Fruit fly (Drosophila melanogaster) whole organism, embryonic: Measurements from ENCODE around the gene Kdm5.

Experiments
- Abd-B ChIP-seq: fragments of 200-800 bp; sonication (Bioruptor generic); optimal IDR thresholded peaks from 2 replicates; lab custom pipeline; 2018; ENCODE audit warnings: missing biosample characterization, mild to moderate bottlenecking, missing genetic modification characterization, moderate library complexity
- Atf-2 ChIP-seq: fragments of 200-800 bp; sonication (Bioruptor generic); optimal IDR thresholded peaks from 2 replicates; lab custom pipeline; 2016; ENCODE audit warnings: missing biosample characterization, missing genetic modification characterization
- B-H2 ChIP-seq: fragments of 200-800 bp; sonication (Bioruptor generic); optimal IDR thresholded peaks from 2 replicates; lab custom pipeline; 2018; ENCODE audit warnings: missing biosample characterization, mild to moderate bottlenecking, missing genetic modification characterization
- CG10565 ChIP-seq: fragments of 200-800 bp; sonication (Bioruptor generic); optimal IDR thresholded peaks from 3 replicates; lab custom pipeline; 2016; ENCODE audit warnings: missing biosample characterization, mild to moderate bottlenecking, missing genetic modification characterization
- CG11695 ChIP-seq: fragments of 200-800 bp; sonication (Bioruptor generic); IDR thresholded peaks from 3 replicates; pipeline ENCODE4 v1.3.6; 2022; ENCODE audit warnings: missing biosample characterization, missing genetic modification characterization
- CG12104 ChIP-seq: fragments of 200-800 bp; sonication (Bioruptor generic); optimal IDR thresholded peaks from 3 replicates; lab custom pipeline; 2016; ENCODE audit warnings: missing biosample characterization, missing genetic modification characterization
- CG12219 ChIP-seq: fragments of 200-800 bp; sonication (Bioruptor generic); optimal IDR thresholded peaks from 3 replicates; lab custom pipeline; 2018; ENCODE audit warnings: missing biosample characterization, mild to moderate bottlenecking, missing genetic modification characterization
- CG1233 ChIP-seq: fragments of 200-800 bp; sonication (Bioruptor generic); optimal IDR thresholded peaks from 4 replicates; lab custom pipeline; 2018; ENCODE audit warnings: missing biosample characterization, mild to moderate bottlenecking, missing genetic modification characterization
- CG12769 ChIP-seq: fragments of 200-800 bp; sonication (Bioruptor generic); optimal IDR thresholded peaks from 2 replicates; lab custom pipeline; 2019; ENCODE audit warnings: missing biosample characterization, mild to moderate bottlenecking, missing genetic modification characterization, moderate library complexity
- CG14050 ChIP-seq: fragments of 200-800 bp; sonication (Bioruptor generic); IDR thresholded peaks from 3 replicates; pipeline ENCODE4 v1.3.6; 2022; ENCODE audit warnings: missing biosample characterization, missing genetic modification characterization
- CG15073 ChIP-seq: fragments of 200-800 bp; sonication (Bioruptor generic); optimal IDR thresholded peaks from 2 replicates; lab custom pipeline; 2016; ENCODE audit warnings: missing biosample characterization, missing genetic modification characterization
- CG15514 ChIP-seq: fragments of 200-800 bp; sonication (Bioruptor generic); optimal IDR thresholded peaks from 3 replicates; lab custom pipeline; 2017; ENCODE audit warnings: missing biosample characterization, missing genetic modification characterization, mild to moderate bottlenecking, moderate library complexity, missing genetic modification reagents
- CG17361 ChIP-seq: fragments of 200-800 bp; sonication (Bioruptor generic); IDR thresholded peaks from 3 replicates; pipeline ENCODE4 v1.3.6; 2022; ENCODE audit warnings: missing biosample characterization, missing genetic modification characterization
- CG17802 ChIP-seq: fragments of 200-800 bp; sonication (Bioruptor generic); optimal IDR thresholded peaks from 2 replicates; lab custom pipeline; 2018; ENCODE audit warnings: missing biosample characterization, mild to moderate bottlenecking, missing genetic modification characterization, moderate library complexity
- CG1792 ChIP-seq: fragments of 200-800 bp; sonication (Bioruptor generic); optimal IDR thresholded peaks from 2 replicates; lab custom pipeline; 2016; ENCODE audit warnings: missing biosample characterization, missing genetic modification characterization
- CG18262 ChIP-seq: fragments of 200-800 bp; optimal IDR thresholded peaks from 3 replicates; lab custom pipeline; 2019; ENCODE audit warnings: missing biosample characterization, mild to moderate bottlenecking, missing genetic modification characterization, moderate library complexity
- CG3065 ChIP-seq: fragments of 200-800 bp; sonication (Bioruptor generic); optimal IDR thresholded peaks from 2 replicates; lab custom pipeline; 2016; ENCODE audit warnings: missing biosample characterization, missing genetic modification characterization
- CG31365 ChIP-seq: fragments of 200-800 bp; sonication (Bioruptor generic); optimal IDR thresholded peaks from 2 replicates; lab custom pipeline; 2018; ENCODE audit warnings: missing biosample characterization, mild to moderate bottlenecking, missing genetic modification characterization
- CG4328 ChIP-seq: fragments of 200-800 bp; sonication (Bioruptor generic); optimal IDR thresholded peaks from 3 replicates; lab custom pipeline; 2017; ENCODE audit warnings: missing biosample characterization, missing genetic modification reagents, missing genetic modification characterization
- CG6272 ChIP-seq: fragments of 200-800 bp; sonication (Bioruptor generic); IDR thresholded peaks from 2 replicates; pipeline ENCODE4 v1.3.6; 2022; ENCODE audit warnings: missing biosample characterization, missing genetic modification characterization
- CG6689 ChIP-seq: fragments of 200-800 bp; sonication (Bioruptor generic); IDR thresholded peaks from 2 replicates; pipeline ENCODE4 v1.3.6; 2022; ENCODE audit warnings: missing biosample characterization, missing genetic modification characterization
- CG7786 ChIP-seq: fragments of 200-800 bp; sonication (Bioruptor generic); optimal IDR thresholded peaks from 2 replicates; lab custom pipeline; 2016; ENCODE audit warnings: missing biosample characterization, missing genetic modification characterization
- CG9215 ChIP-seq: fragments of 200-800 bp; sonication (Bioruptor generic); IDR thresholded peaks from 2 replicates; pipeline ENCODE4 v1.3.6; 2022; ENCODE audit warnings: missing biosample characterization, missing genetic modification characterization
- CG9437 ChIP-seq: fragments of 200-800 bp; sonication (Bioruptor generic); optimal IDR thresholded peaks from 2 replicates; lab custom pipeline; 2018; ENCODE audit warnings: missing biosample characterization, mild to moderate bottlenecking, missing genetic modification characterization
- CoRest ChIP-seq: fragments of 200-800 bp; sonication (Bioruptor generic); optimal IDR thresholded peaks from 3 replicates; lab custom pipeline; 2018; ENCODE audit warnings: missing biosample characterization, mild to moderate bottlenecking, missing genetic modification characterization, moderate library complexity
- Dip3 ChIP-seq: fragments of 200-800 bp; sonication (Bioruptor generic); optimal IDR thresholded peaks from 3 replicates; lab custom pipeline; 2016; ENCODE audit warnings: missing biosample characterization, missing genetic modification characterization
- Gsc ChIP-seq: fragments of 200-800 bp; sonication (Bioruptor generic); IDR thresholded peaks from 2 replicates; pipeline ENCODE4 v1.3.6; 2022; ENCODE audit warnings: missing biosample characterization, missing genetic modification characterization
- Gug ChIP-seq: fragments of 200-800 bp; sonication (Bioruptor generic); IDR thresholded peaks from 4 replicates; pipeline ENCODE4 v1.3.6; 2022; ENCODE audit warnings: missing biosample characterization, missing genetic modification characterization
- HLH54F ChIP-seq: fragments of 200-800 bp; sonication (Bioruptor generic); optimal IDR thresholded peaks from 3 replicates; lab custom pipeline; 2016; ENCODE audit warnings: missing biosample characterization, missing genetic modification characterization
- Hr3 ChIP-seq: fragments of 200-800 bp; sonication (Bioruptor generic); optimal IDR thresholded peaks from 3 replicates; lab custom pipeline; 2016; ENCODE audit warnings: missing biosample characterization, missing genetic modification characterization
- Hsf ChIP-seq: fragments of 200-800 bp; sonication (Bioruptor generic); optimal IDR thresholded peaks from 3 replicates; lab custom pipeline; 2016; ENCODE audit warnings: missing biosample characterization, missing genetic modification characterization
- Jarid2 ChIP-seq: fragments of 200-800 bp; sonication (Bioruptor generic); optimal IDR thresholded peaks from 3 replicates; lab custom pipeline; 2017; ENCODE audit warnings: mild to moderate bottlenecking, missing biosample characterization, missing genetic modification reagents, missing genetic modification characterization
- Lhr ChIP-seq: fragments of 200-800 bp; sonication (Bioruptor generic); optimal IDR thresholded peaks from 3 replicates; lab custom pipeline; 2017; ENCODE audit warnings: mild to moderate bottlenecking, missing biosample characterization, missing genetic modification reagents, missing genetic modification characterization
- MBD-R2 ChIP-seq: fragments of 200-800 bp; sonication (Bioruptor generic); IDR thresholded peaks from 2 replicates; pipeline ENCODE4 v1.3.6; 2022; ENCODE audit warnings: missing biosample characterization, missing genetic modification characterization
- Myb ChIP-seq: fragments of 200-800 bp; sonication (Bioruptor generic); optimal IDR thresholded peaks from 2 replicates; lab custom pipeline; 2016; ENCODE audit warnings: missing biosample characterization, missing genetic modification characterization
- NFAT ChIP-seq: fragments of 200-800 bp; sonication (Bioruptor generic); IDR thresholded peaks from 2 replicates; pipeline ENCODE4 v1.3.6; 2022; ENCODE audit warnings: missing biosample characterization, missing genetic modification characterization
- Oaz ChIP-seq: fragments of 200-800 bp; sonication (Bioruptor generic); IDR thresholded peaks from 2 replicates; pipeline ENCODE4 v1.3.6; 2022; ENCODE audit warnings: missing biosample characterization, missing genetic modification characterization
- Sry-δ ChIP-seq: fragments of 200-800 bp; sonication (Bioruptor generic); optimal IDR thresholded peaks from 2 replicates; lab custom pipeline; 2016; ENCODE audit warnings: missing biosample characterization, missing genetic modification characterization
- Vsx1 ChIP-seq: fragments of 200-800 bp; sonication (Bioruptor generic); optimal IDR thresholded peaks from 2 replicates; lab custom pipeline; 2017; ENCODE audit warnings: missing biosample characterization, mild to moderate bottlenecking, missing genetic modification characterization, missing genetic modification reagents
- al ChIP-seq: fragments of 200-800 bp; sonication (Bioruptor generic); IDR thresholded peaks from 2 replicates; pipeline ENCODE4 v1.3.6; 2022; ENCODE audit warnings: missing biosample characterization, missing genetic modification characterization
- az2 ChIP-seq: fragments of 200-800 bp; sonication (Bioruptor generic); optimal IDR thresholded peaks from 3 replicates; lab custom pipeline; 2016; ENCODE audit warnings: missing biosample characterization, missing genetic modification characterization
- br ChIP-seq: fragments of >200 bp; optimal IDR thresholded peaks from 2 replicates; lab custom pipeline; 2017
- cwo ChIP-seq: fragments of 200-800 bp; sonication (Bioruptor generic); optimal IDR thresholded peaks from 3 replicates; lab custom pipeline; 2017; ENCODE audit warnings: missing biosample characterization, missing genetic modification characterization, mild to moderate bottlenecking, moderate library complexity, missing genetic modification reagents
- disco-r ChIP-seq: fragments of 200-800 bp; sonication (Bioruptor generic); optimal IDR thresholded peaks from 2 replicates; lab custom pipeline; 2016; ENCODE audit warnings: missing biosample characterization, missing genetic modification characterization
- dmrt11E ChIP-seq: fragments of 200-800 bp; sonication (Bioruptor generic); optimal IDR thresholded peaks from 3 replicates; lab custom pipeline; 2018; ENCODE audit warnings: missing biosample characterization, mild to moderate bottlenecking, missing genetic modification characterization, moderate library complexity
- ham ChIP-seq: fragments of 200-800 bp; sonication (Bioruptor generic); IDR thresholded peaks from 2 replicates; pipeline ENCODE4 v1.3.6; 2022; ENCODE audit warnings: missing biosample characterization, missing genetic modification characterization
- lov ChIP-seq, 2 experiments: fragments of 200-800 bp in 1 of 2; fragments of >200 bp in 1 of 2; sonication (Bioruptor generic) in 1 of 2; IDR thresholded peaks in 1 of 2; optimal IDR thresholded peaks in 1 of 2; 2 replicates in 1 of 2; 3 replicates in 1 of 2; pipeline versions ENCODE4 v1.3.6 to Lab custom; 2017 to 2022; ENCODE audit warnings: missing biosample characterization in 1 of 2, missing genetic modification characterization in 1 of 2
- luna ChIP-seq: fragments of 200-800 bp; sonication (Bioruptor generic); optimal IDR thresholded peaks from 2 replicates; lab custom pipeline; 2016; ENCODE audit warnings: missing biosample characterization, missing genetic modification characterization
- nom ChIP-seq: fragments of 200-800 bp; sonication (Bioruptor generic); optimal IDR thresholded peaks from 2 replicates; lab custom pipeline; 2017; ENCODE audit warnings: missing biosample characterization, missing genetic modification characterization, mild to moderate bottlenecking, moderate library complexity, missing genetic modification reagents
- salm ChIP-seq: fragments of 200-800 bp; sonication (Bioruptor generic); optimal IDR thresholded peaks from 2 replicates; lab custom pipeline; 2018; ENCODE audit warnings: missing biosample characterization, mild to moderate bottlenecking, missing genetic modification characterization
- tio ChIP-seq: fragments of 200-800 bp; sonication (Bioruptor generic); optimal IDR thresholded peaks from 2 replicates; lab custom pipeline; 2017; ENCODE audit warnings: missing biosample characterization, missing genetic modification characterization, inconsistent platforms
- vfl ChIP-seq: fragments of 200-800 bp; sonication (Bioruptor generic); optimal IDR thresholded peaks from 2 replicates; lab custom pipeline; 2016; ENCODE audit warnings: missing biosample characterization, missing genetic modification characterization

The Kdm5 gene

dm6 chr2L:6037830-6038229, 38.5 kb upstream of the Kdm5 start, which contains the start of the genes CG9117 and CG31643 (continued):
- TF ChIP-seq Oaz (GFP tag; lab: Robert Waterston, UW), result no peak
- peak; percentile 2 for TF ChIP-seq Atf-2
- TF ChIP-seq salm (tag; lab: Kevin White, UChicago), result no peak
- TF ChIP-seq CG6272 (GFP tag; lab: Robert Waterston, UW), result no peak
- TF ChIP-seq CG3065, result no peak
- TF ChIP-seq Gsc (GFP tag; lab: Robert Waterston, UW), result no peak
- no peak for TF ChIP-seq CG12219
- no peak for TF ChIP-seq CG10565 (GFP tag; lab: Kevin White, UChicago)
- peak; percentile 82 for TF ChIP-seq MBD-R2
- TF ChIP-seq CG31365 (tag; lab: Kevin White, UChicago), result no peak
- TF ChIP-seq CG9437 (GFP tag; lab: Kevin White, UChicago), result peak; percentile 34
- TF ChIP-seq Sry-δ (GFP tag; lab: Kevin White, UChicago), result peak; percentile 26
- TF ChIP-seq CG15514 (GFP tag; lab: Kevin White, UChicago), result peak; percentile 74
- TF ChIP-seq CG6689, result no peak
- TF ChIP-seq CG1792, result no peak
- peak; percentile 57 for TF ChIP-seq Hsf (GFP tag; lab: Kevin White, UChicago)
- TF ChIP-seq HLH54F (GFP tag; lab: Kevin White, UChicago), result peak; percentile 47
- no peak for TF ChIP-seq CG15073 (GFP tag; lab: Kevin White, UChicago)
- TF ChIP-seq lov (optimal IDR thresholded peaks at IDR 0.05; lab: Kevin White, UChicago), result no peak
- no peak for TF ChIP-seq lov (GFP tag; IDR thresholded peaks at IDR 0.05; lab: Robert Waterston, UW)
- no peak for TF ChIP-seq NFAT
- TF ChIP-seq Hr3, result peak; percentile 23
- TF ChIP-seq CG14050 (GFP tag; lab: Robert Waterston, UW), result no peak
- TF ChIP-seq luna (GFP tag; lab: Kevin White, UChicago), result no peak
- TF ChIP-seq tio, result no peak
- TF ChIP-seq B-H2 (GFP tag; lab: Kevin White, UChicago), result no peak
- no peak for TF ChIP-seq Jarid2 (GFP tag; lab: Kevin White, UChicago)
- TF ChIP-seq vfl, result no peak
- TF ChIP-seq CoRest, result peak; percentile 42
- peak; percentile 68 for TF ChIP-seq Dip3 (GFP tag; lab: Kevin White, UChicago)
- peak; percentile 32 for TF ChIP-seq cwo (GFP tag; lab: Kevin White, UChicago)
- no peak for TF ChIP-seq CG4328 (GFP tag; lab: Kevin White, UChicago)
- TF ChIP-seq br (lab: Kevin White, UChicago), result no peak
- TF ChIP-seq Abd-B, result no peak
- no peak for TF ChIP-seq CG17361 (GFP tag; lab: Robert Waterston, UW)
- peak; percentile 57 for TF ChIP-seq az2 (GFP tag; lab: Kevin White, UChicago)
- no peak for TF ChIP-seq Lhr (GFP tag; lab: Kevin White, UChicago)
- peak; percentile 30 for TF ChIP-seq CG1233
- peak; percentile 32 for TF ChIP-seq nom
- peak; percentile 55 for TF ChIP-seq CG7786
- TF ChIP-seq CG12104 (GFP tag; lab: Kevin White, UChicago), result peak; percentile 14
- TF ChIP-seq CG12769 (tag; lab: Kevin White, UChicago), result no peak
- TF ChIP-seq disco-r (GFP tag; lab: Kevin White, UChicago), result no peak
- TF ChIP-seq al (GFP tag; lab: Robert Waterston, UW), result 0 out of 2 replicates have a peak, but pooled peaks have one; percentile 4
- no peak for TF ChIP-seq Vsx1 (GFP tag; lab: Kevin White, UChicago)
- TF ChIP-seq Gug (GFP tag; lab: Robert Waterston, UW), result no peak
- TF ChIP-seq CG17802 (tag; lab: Kevin White, UChicago), result no peak
- TF ChIP-seq dmrt11E (tag; lab: Kevin White, UChicago), result peak; percentile 48
- TF ChIP-seq CG18262, result no peak
- no peak for TF ChIP-seq ham (GFP tag; lab: Robert Waterston, UW)
- TF ChIP-seq Myb (GFP tag; lab: Kevin White, UChicago), result peak; percentile 42
- TF ChIP-seq CG9215 (GFP tag; lab: Robert Waterston, UW), result no peak
- peak; percentile 43; the same call in 1 of the 3 replicates for TF ChIP-seq CG11695 (GFP tag; lab: Robert Waterston, UW)
